Worm (Caenorhabditis elegans): ENCODE data around the gene flr-1.
"Not testable (repeated sequence)": the region's sequence is repeated elsewhere in the genome, so short reads cannot be mapped to it uniquely, and the experiment has no call there.

The flr-1 gene

DNA sequence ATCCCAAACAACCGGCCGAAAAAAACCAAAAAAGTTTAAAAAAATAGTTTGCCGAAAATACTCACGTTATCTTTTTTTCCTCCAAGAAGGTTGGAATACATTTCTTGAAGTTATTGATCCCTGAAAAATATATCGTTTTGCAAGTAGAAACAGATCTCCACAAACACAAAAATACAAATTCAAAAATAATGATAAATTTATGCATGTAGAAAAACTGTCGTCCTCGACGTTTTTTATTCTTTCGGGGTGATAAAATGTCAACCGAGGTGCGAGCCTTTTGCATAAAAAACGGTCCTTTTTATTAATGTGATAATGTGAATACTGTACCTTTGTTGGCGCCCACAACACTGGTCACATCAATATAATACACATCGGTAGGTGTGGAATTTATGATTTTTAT is 7.5 kb upstream of the flr-1 start, which contains the start of gene F02D10.2:
TSS of gene F02D10.2 (minus strand) at position 101 of the 400 bp plus-strand sequence.
- TF ChIP-seq unc-62 (GFP tag; optimal IDR thresholded peaks at IDR 0.05), result no peak

DNA sequence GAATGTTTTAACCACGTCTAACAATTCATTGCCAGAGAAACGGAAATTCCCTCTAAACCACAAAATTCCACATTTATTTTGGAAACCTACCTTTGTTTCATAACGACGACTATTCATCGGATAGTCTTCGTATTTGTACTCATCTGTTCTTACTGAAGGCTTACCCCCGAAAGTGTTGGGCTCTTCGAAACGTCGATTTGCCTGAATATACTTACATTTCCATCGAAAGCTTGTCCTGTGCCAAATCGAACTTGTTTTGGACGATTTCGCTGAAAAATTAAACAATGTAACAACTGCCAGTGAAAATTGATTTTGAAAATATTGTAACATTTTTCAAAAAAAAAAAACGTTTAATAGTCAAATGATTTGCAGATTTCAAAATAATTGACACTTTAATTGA is 6.2 kb upstream of the flr-1 start, which contains the start of gene F02D10.3:
TSS of gene F02D10.3 (minus strand) at position 101 of the 400 bp plus-strand sequence.
- TF ChIP-seq unc-62 (GFP tag; optimal IDR thresholded peaks at IDR 0.05), result no peak

DNA sequence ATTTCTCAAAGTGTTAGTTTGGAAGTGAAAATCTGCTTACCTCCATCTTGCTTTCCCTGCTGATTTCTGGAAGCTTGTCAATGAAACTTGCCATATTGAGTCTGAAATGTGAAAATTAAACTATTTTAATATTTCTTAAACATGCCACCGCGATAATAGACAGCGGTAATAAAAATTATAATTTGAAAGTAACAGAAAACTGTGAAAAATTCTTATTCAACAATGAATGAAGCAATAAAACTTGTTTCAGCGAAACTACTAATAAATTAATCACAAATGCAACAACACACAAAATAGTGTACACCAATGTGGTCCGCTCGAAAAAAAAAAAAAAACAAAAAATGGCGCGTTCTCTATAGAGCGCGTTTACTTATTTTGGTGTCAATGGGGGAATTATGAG is 4.8 kb downstream of the flr-1 start, which contains the start of gene F02D10.6:
TSS of gene F02D10.6 (minus strand) at position 101 of the 400 bp plus-strand sequence.
- no peak for TF ChIP-seq unc-62 (GFP tag; optimal IDR thresholded peaks at IDR 0.05)

DNA sequence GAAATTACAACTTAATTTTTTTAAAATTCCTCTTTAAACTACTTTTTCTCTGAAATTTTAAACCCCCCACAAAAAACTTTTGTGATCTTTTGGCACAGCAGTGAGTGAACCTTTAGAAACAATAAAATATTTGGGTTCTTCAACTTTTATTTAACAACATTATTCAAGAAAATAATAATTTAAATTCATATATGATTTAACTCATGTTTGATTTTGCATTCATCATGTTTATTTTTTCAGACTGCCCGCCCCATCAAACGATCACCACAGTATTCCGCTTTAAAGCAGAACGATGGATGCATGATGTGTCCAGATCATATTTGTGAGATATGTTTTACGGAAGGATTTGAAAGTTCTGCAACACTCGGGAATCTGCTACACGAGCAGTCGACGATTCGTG is 9.9 kb downstream of the flr-1 start, which contains the start of gene set-8:
TSS of gene set-8 (plus strand) at position 301 of the 400 bp plus-strand sequence.
- TF ChIP-seq unc-62 (GFP tag; optimal IDR thresholded peaks at IDR 0.05), result no peak

DNA sequence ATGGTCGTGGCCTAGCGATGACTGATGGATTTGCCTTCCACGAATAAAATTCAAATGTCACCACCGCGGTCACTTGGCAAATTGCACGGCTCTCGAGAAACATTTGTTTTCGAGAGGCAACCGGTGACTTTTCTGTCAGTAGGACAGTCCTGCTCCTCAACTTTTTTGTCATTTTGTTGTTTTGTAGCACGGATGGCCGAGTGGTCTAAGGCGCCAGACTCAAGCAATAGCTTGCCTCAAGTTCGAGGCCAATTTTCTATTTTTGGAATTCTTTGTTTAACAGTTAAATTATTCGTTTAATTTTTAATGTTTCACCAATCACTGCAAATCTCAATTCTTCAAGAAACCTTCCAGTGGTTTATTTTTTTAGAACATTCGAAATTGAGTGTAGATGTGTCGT is 12.1 kb downstream of the flr-1 start:
- no peak for TF ChIP-seq unc-62 (GFP tag; optimal IDR thresholded peaks at IDR 0.05)

DNA sequence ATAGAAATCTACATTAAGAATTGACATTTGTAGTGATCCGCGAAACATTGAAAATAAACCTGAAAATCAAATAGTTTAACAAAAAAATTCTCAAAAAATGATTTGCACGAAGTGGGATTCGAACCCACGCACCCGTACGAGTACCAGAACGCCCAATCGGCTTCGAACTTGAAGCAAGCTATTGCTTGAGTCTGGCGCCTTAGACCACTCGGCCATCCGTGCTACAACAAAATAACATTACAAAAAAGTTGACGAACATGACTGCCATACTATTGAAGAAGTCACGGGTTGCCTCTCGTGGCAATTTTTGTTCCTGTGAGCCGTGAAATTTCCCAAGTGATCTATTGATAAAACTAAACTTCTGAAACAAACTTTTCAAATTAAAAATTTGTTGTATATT is 13.1 kb downstream of the flr-1 start:
- TF ChIP-seq unc-62 (GFP tag; optimal IDR thresholded peaks at IDR 0.05), result no peak

DNA sequence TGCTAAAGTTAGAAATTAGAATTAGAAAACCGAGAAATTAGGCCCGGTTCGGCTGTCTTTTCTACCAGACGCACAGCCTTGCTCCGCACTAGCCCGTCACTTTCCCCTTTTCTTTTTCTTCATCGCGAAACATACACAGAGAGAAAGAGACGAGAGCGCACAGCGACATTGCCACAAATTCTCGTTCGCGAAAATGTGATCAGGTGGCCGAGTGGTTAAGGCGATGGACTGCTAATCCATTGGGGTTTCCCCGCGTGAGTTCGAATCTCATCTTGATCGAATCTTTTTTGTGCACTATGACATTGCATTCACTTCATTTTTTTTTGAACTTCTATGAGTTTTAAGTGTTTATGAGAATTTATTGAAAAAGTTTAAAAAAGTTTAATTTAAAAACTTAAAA is 13.9 kb downstream of the flr-1 start:
- TF ChIP-seq unc-62 (GFP tag; optimal IDR thresholded peaks at IDR 0.05), result no peak

DNA sequence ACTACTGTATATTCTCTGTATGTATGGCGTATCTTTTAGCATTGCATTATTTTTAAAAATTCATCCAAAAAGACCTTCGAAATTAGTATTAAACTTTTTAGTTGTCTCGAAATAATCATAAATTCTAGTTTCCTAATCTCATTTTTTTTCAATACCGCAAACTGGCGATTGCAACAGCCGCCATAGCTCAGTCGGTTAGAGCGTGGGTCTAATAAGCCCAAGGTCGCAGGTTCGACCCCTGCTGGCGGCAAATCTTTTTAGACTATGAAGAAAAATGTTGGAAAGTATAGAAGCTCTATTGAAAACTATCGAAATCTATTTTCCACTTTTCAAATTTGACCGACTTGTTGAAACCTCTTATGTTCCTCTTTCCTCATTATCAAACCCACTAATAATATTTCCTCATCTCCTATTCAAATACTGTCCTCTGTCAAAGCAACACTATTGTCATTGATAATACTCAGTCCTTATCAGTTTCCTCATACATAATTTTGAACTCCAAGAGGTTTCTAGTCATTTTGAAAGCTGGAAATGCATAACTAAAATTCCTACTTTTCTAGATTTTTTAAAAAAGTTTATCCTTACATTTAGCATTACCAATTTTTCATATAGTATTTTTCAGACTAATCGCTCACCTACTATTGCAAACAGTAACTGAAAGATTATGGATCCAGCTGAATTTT is 20.4 kb downstream of the flr-1 start, which contains the start of gene jmjd-3.3:
TSS of gene jmjd-3.3 (plus strand) at position 633 of the 683 bp plus-strand sequence.
- no peak for TF ChIP-seq unc-62 (GFP tag; optimal IDR thresholded peaks at IDR 0.05)

DNA sequence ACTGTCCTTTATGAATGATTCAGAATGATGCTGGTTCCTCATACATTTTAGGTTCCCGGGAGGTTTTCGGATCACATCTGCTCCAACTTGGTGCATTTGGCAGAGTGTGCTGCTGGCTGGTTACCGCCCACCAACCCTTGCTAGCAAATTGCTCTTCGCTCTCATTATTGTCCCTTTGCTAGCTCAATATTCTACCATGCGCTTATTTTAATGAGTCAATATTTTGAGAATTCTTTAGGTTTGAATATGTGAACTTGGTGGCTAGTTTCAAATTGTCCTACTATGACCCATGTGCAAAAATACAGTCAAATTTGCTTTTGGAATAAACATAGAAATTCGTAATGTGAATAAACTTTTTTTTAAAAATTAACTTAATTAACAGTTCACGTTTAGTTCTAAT is 21.2 kb downstream of the flr-1 start:
- no peak for TF ChIP-seq unc-62 (GFP tag; optimal IDR thresholded peaks at IDR 0.05)

DNA sequence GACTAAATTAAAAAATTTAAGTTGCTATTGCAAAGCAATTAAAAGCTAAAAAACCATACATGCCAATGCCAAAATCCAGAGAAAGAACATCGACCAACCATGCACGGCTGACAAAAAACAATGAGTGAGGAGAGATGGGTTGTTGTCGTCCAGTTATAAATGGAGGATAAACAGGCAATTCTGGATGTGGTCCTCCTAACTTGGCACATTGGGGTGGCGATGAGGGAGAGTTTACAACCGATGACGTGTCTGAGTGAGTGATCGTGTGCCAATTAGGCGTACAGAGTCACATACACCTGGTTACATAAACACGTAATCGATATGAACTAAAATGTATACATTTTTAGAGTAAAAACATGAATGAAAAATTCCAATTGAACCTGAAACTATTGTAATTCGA is 25.0 kb downstream of the flr-1 start, which contains the start of gene C29F7.10:
TSS of gene C29F7.10 (minus strand) at position 101 of the 400 bp plus-strand sequence.
- TF ChIP-seq unc-62 (GFP tag; optimal IDR thresholded peaks at IDR 0.05), result not testable (repeated sequence)

DNA sequence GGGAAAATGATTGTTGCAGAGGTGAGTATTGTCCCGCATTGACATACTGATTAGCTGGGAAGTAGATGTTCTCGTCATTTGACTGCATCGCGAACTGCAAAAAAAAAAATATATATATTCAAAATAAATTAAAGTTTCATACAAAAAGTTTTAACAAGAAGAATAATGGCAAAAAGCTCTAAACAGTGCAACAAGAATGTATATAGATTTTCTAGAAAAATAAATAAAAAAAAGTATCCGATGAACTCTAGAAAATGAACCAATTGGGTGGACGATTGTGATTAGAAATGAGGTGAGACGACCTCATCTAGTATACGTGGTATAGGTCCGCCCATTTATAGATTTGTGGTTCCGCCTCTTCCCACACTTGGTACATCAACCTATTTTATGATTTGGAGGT is 27.6 kb downstream of the flr-1 start, which contains the start of gene fkh-4:
TSS of gene fkh-4 (minus strand) at position 101 of the 400 bp plus-strand sequence.
- not testable (repeated sequence) for TF ChIP-seq unc-62 (GFP tag; optimal IDR thresholded peaks at IDR 0.05)

DNA sequence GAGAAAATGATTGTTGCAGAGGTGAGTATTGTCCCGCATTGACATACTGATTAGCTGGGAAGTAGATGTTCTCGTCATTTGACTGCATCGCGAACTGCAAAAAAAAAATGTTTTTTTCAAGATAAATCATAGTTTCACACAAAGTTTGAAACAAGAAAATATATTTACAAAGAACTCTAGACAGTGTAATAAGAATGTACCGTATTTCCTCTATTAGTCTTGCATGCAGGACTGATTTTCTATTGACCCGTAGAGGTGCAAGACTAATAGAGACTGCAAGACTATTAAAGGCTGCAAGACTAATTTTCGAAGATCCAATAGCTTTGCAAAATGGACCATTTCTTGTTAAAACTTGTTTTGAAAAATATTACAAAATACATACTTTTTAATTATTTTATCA is 33.0 kb downstream of the flr-1 start, which contains the start of gene fkh-3:
TSS of gene fkh-3 (minus strand) at position 101 of the 400 bp plus-strand sequence.
- TF ChIP-seq unc-62 (GFP tag; optimal IDR thresholded peaks at IDR 0.05), result no peak

DNA sequence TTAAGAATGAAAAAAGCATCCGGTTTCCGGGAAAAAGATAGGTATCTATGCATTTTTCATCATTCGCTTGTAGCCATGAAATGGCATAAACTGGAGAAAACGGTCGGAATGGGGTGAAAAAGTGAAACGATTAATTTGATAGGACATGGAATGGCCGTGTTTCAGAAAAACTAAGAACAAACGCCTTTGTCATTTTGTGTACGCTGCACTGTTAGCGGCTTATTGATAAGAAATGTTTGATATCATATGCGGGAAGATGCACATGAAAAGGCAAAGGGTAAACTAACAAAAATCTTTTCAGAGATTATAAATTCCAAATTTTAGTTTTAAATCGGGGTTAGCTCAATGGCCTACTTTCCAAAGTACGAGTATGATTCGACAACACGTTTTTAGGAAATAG is 35.3 kb downstream of the flr-1 start:
- no peak for TF ChIP-seq unc-62 (GFP tag; optimal IDR thresholded peaks at IDR 0.05)

DNA sequence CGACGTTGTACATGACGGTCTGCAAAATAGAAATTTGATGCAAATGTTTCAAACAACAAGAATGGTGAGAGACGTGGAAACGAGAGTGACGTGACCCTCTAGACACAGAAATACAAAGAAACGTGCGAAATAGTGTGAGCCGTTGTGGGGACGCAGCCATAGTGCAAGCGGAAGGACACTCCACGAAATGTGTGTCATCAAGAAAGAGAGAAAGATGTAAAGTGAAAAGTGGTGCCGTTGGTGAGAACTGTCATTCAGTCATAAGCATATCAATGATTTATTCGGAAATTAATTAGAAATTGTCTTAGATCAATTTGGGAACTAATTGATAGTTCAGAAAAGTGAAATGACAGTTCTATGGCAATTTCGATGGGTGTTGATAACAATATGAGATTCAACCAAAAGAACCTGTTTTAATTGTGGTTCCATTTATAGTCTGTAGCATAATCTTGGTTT is 36.4 kb downstream of the flr-1 start, which contains the start of gene C29F7.3:
TSS of gene C29F7.3 (minus strand) at position 51 of the 456 bp plus-strand sequence.
- no peak for TF ChIP-seq unc-62 (GFP tag; optimal IDR thresholded peaks at IDR 0.05)

DNA sequence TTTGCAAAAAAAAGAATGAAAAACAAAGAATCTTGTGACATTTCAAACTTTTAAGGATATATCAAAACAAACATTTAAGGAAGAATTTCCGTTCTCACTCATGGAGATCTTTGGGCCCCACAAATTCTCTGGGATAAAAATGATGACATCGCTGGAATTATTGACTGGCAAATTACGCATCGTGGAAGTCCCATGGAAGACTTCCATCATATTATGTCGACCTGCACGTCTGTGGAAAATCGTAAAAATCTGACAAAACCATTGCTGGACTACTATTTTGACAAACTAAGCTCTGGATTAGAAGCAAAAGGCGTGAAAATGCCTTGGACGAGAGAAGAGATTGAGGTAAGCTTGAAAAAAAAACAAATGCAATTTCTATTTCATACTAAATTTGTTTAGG is 38.9 kb downstream of the flr-1 start:
- no peak for TF ChIP-seq unc-62 (GFP tag; optimal IDR thresholded peaks at IDR 0.05)

DNA sequence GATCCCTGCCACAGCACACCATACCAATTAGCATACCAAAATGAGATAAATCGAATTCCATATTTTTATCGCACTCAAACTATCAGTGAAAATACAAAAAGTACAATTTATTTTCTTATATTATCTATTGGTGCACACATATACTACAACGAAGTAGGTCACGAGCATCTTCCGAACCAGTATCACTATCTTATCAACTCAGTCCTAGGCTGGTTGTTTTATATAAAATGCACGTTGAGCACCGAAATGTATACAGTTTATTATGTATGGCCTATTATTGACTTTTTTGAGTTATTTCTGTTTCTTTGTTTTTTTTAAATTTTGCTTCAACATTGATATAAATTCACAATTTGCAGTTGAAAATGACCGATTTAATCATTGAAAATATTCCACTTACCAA is 40.6 kb downstream of the flr-1 start, which contains the start of gene C29F7.2:
TSS of gene C29F7.2 (plus strand) at position 357 of the 400 bp plus-strand sequence.
- TF ChIP-seq unc-62 (GFP tag; optimal IDR thresholded peaks at IDR 0.05), result no peak

DNA sequence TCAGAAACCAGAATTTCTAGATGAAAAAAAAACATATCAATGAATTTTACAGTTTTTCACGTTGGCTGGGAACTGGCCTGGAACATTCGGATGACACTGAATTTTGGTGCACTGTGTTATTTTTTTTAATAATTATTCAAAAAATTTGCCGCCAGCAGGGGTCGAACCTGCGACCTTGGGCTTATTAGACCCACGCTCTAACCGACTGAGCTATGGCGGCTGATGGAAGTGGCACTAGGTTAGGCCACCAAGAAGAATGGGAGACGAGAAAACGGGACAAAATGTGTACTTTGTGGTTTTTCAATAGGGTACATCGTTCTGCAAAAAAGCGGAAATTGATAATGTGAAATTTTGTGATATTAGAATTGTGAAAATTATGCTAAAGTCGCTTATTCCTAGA is 41.4 kb downstream of the flr-1 start:
- TF ChIP-seq unc-62 (GFP tag; optimal IDR thresholded peaks at IDR 0.05), result no peak
